Fruit fly (Drosophila melanogaster): Measurements from ENCODE around the gene Ir75d.
A peak's percentile ranks its signal among the peaks of the same experiment; 100 is the strongest.

Gene Ir75d

DNA sequence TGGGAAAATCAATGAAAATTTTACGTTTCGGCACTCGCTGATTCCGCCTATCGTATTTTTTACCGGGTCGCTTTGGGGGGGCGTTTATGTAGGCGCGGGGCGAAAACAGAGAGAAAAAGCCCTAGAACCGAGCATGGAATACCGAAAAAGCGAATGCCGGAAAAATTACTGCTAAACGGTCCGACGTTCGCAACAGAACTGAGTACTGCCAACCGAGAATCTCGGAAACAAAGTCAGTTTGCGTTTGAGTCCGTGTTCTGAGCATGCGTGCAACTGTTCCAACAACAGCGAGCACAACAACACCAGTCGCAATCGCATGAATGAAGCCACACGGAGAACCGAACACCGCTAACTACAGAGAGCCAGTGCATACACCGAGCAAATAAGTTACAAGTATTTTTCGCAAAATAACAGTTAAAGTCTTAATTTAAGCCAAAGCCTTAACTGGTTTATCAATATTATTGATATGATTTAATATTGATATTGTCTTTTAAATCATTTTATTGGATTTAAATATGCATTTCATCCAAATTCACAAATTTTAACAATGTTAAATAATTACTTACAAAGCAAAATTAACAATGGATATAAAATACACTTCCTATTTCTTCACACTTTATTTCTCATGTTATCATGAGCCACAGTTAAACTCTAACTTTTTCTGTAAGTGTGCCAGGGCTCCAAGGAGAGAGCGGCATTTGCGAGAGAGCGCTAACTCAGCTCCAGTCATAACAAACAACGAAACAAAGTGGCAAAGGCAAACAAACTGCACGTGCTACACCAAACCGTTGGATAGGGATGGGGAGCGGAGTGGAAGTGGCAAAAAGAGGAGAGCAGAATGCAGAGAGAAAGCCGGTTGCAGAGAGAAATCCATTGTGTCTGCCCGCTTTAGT, 20.5 kb downstream of the Ir75d start, which contains the start of gene CG3961 (continued):
- TF ChIP-seq net (GFP tag; optimal IDR thresholded peaks at IDR 0.05) (peak; percentile 99), CG6854 (GFP tag; optimal IDR thresholded peaks at IDR 0.05) (peak; percentile 94), Sox14 (GFP tag; optimal IDR thresholded peaks at IDR 0.05) (peak; percentile 97), Ets21C (GFP tag; optimal IDR thresholded peaks at IDR 0.05) (peak; percentile 91), CG1621 (tag; optimal IDR thresholded peaks at IDR 0.05) (peak; percentile 94), CG6808 (GFP tag; optimal IDR thresholded peaks at IDR 0.05) (peak; percentile 99), Ets96B (tag; optimal IDR thresholded peaks at IDR 0.05) (peak; percentile 99), CG34406 (GFP tag; optimal IDR thresholded peaks at IDR 0.05) (peak; percentile 99), Blimp-1 (GFP tag; optimal IDR thresholded peaks at IDR 0.05) (peak; percentile 96), fd59A (GFP tag; optimal IDR thresholded peaks at IDR 0.05) (peak; percentile 99), CG11294 (GFP tag; IDR thresholded peaks at IDR 0.05) (peak; percentile 92; the same call in 1 of the 2 replicates), eg (GFP tag; IDR thresholded peaks at IDR 0.05) (peak; percentile 89), acj6 (GFP tag; optimal IDR thresholded peaks at IDR 0.05) (peak; percentile 99), CG8319 (GFP tag; optimal IDR thresholded peaks at IDR 0.05) (peak; percentile 96), ss (GFP tag; optimal IDR thresholded peaks at IDR 0.05) (peak; percentile 99), Sox15 (GFP tag; optimal IDR thresholded peaks at IDR 0.05) (peak; percentile 98), CG4318 (GFP tag; optimal IDR thresholded peaks at IDR 0.05) (peak; percentile 98), Eip75B (GFP tag; optimal IDR thresholded peaks at IDR 0.05) (peak; percentile 98), CG31627 (GFP tag; optimal IDR thresholded peaks at IDR 0.05) (peak; percentile 96), topi (GFP tag; optimal IDR thresholded peaks at IDR 0.05) (peak; percentile 98), vri (GFP tag; optimal IDR thresholded peaks at IDR 0.05) (peak; percentile 89), pdm3 (GFP tag; optimal IDR thresholded peaks at IDR 0.05) (peak; percentile 98), spab (GFP tag; optimal IDR thresholded peaks at IDR 0.05) (peak; percentile 99), Hr4 (GFP tag; optimal IDR thresholded peaks at IDR 0.05) (peak; percentile 98), CG11762 (GFP tag; optimal IDR thresholded peaks at IDR 0.05; ENCODE audit: insufficient read depth) (peak; percentile 98), CG6792 (GFP tag; optimal IDR thresholded peaks at IDR 0.05) (peak; percentile 99)

DNA sequence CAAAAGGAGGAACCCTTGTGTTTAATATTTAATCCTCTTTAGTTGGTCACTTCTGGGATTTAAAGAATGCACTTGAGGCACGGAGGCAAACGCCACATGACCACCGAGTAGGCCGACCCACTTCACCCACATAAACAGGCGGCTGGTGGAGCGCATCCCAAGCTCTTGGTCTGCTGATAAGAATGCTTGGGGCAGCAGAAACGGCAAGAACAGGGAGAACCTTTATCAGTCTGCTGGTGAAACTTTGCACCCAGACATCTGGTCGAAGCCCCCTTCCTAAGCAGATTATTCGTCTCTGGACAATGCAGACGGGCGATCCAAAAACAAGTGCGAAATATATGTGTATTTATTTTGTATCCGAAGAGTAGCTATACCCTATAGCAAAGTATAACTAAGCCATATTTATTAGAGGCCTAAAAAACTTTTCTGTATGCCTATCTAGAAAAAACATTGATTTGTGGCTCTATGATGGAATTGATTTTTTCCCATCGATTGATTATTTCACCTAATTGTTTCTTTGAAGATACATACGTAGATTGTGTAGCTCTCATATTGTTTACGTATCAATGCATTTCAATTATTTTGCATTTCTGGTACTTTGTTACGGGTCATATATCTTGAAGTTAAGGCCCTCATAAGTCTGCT, 21.6 kb downstream of the Ir75d start:
- TF ChIP-seq CG6163 (GFP tag; IDR thresholded peaks at IDR 0.05) (peak; percentile 29; the same call in 1 of the 3 replicates), CG6808 (GFP tag; optimal IDR thresholded peaks at IDR 0.05) (peak; percentile 71), vri (GFP tag; optimal IDR thresholded peaks at IDR 0.05) (peak; percentile 41), esn (GFP tag; optimal IDR thresholded peaks at IDR 0.05) (peak; percentile 35), CG16779 (tag; optimal IDR thresholded peaks at IDR 0.05) (peak; percentile 30), Sox15 (GFP tag; optimal IDR thresholded peaks at IDR 0.05) (no peak), Hr4 (GFP tag; optimal IDR thresholded peaks at IDR 0.05) (no peak), OdsH (GFP tag; optimal IDR thresholded peaks at IDR 0.05) (peak; percentile 25), CG6854 (GFP tag; optimal IDR thresholded peaks at IDR 0.05) (peak; percentile 16), CG3919 (GFP tag; optimal IDR thresholded peaks at IDR 0.05) (no peak), Hr39 (GFP tag; optimal IDR thresholded peaks at IDR 0.05) (no peak), Eip78C (GFP tag) (peak; percentile 80), CG8632 (GFP tag; optimal IDR thresholded peaks at IDR 0.05) (peak; percentile 1), Sox14 (GFP tag; optimal IDR thresholded peaks at IDR 0.05) (peak; percentile 10), CG15336 (GFP tag; IDR thresholded peaks at IDR 0.05) (peak; percentile 31; the same call in 1 of the 2 replicates), eg (GFP tag; IDR thresholded peaks at IDR 0.05) (no peak; the same call in 2 of the 3 replicates), CG11902 (GFP tag; optimal IDR thresholded peaks at IDR 0.05) (no peak), CG7368 (GFP tag; optimal IDR thresholded peaks at IDR 0.05) (no peak), Met (GFP tag; optimal IDR thresholded peaks at IDR 0.05) (peak; percentile 48), CG9139 (GFP tag; optimal IDR thresholded peaks at IDR 0.05) (peak; percentile 70), Blimp-1 (GFP tag; optimal IDR thresholded peaks at IDR 0.05) (no peak), Ets21C (GFP tag; optimal IDR thresholded peaks at IDR 0.05) (no peak), pdm3 (GFP tag; optimal IDR thresholded peaks at IDR 0.05) (peak; percentile 19), CG1621 (tag; optimal IDR thresholded peaks at IDR 0.05) (no peak), spab (GFP tag; optimal IDR thresholded peaks at IDR 0.05) (peak; percentile 36), Smox (GFP tag; optimal IDR thresholded peaks at IDR 0.05) (peak; percentile 5), net (GFP tag; optimal IDR thresholded peaks at IDR 0.05) (peak; percentile 46), ss (GFP tag; optimal IDR thresholded peaks at IDR 0.05) (peak in 1 of 2 experiments; percentile 78), CG11294 (GFP tag; IDR thresholded peaks at IDR 0.05) (peak; percentile 16; the same call in 1 of the 2 replicates), CG6276 (GFP tag; optimal IDR thresholded peaks at IDR 0.05) (peak; percentile 65), CG10669 (GFP tag; optimal IDR thresholded peaks at IDR 0.05) (peak; percentile 23), CG3032 (tag; optimal IDR thresholded peaks at IDR 0.05) (peak; percentile 8), Gug (GFP tag; IDR thresholded peaks at IDR 0.05) (0 out of 2 replicates have a peak, but pooled peaks have one; percentile 27)
